Fruit fly (Drosophila melanogaster) whole organism, embryonic: ENCODE measurements around the gene PolD2.

Experiments used
- Abd-B ChIP-seq: fragments of 200-800 bp; sonication (Bioruptor generic); optimal IDR thresholded peaks from 2 replicates; lab custom pipeline; 2018; ENCODE audit warnings: missing biosample characterization, mild to moderate bottlenecking, missing genetic modification characterization, moderate library complexity
- Awh ChIP-seq: fragments of 200-800 bp; sonication (Bioruptor generic); IDR thresholded peaks from 2 replicates; pipeline ENCODE4, ENCODE4 v1.3.6; 2022; ENCODE audit warnings: missing biosample characterization, missing genetic modification characterization
- CG10462 ChIP-seq: fragments of 200-800 bp; sonication (Bioruptor generic); optimal IDR thresholded peaks from 2 replicates; lab custom pipeline; 2016; ENCODE audit warnings: missing biosample characterization, missing genetic modification characterization
- CG11093 ChIP-seq: fragments of 200-800 bp; sonication (Bioruptor generic); IDR thresholded peaks from 3 replicates; pipeline ENCODE4 v1.3.6; 2022; ENCODE audit warnings: missing biosample characterization, missing genetic modification characterization
- CG11695 ChIP-seq: fragments of 200-800 bp; sonication (Bioruptor generic); IDR thresholded peaks from 3 replicates; pipeline ENCODE4 v1.3.6; 2022; ENCODE audit warnings: missing biosample characterization, missing genetic modification characterization
- CG11696 ChIP-seq: fragments of 200-800 bp; sonication (Bioruptor generic); IDR thresholded peaks from 2 replicates; pipeline ENCODE4 v1.3.6; 2022; ENCODE audit warnings: missing biosample characterization, missing genetic modification characterization
- CG12071 ChIP-seq: fragments of 200-800 bp; sonication (Bioruptor generic); optimal IDR thresholded peaks from 3 replicates; lab custom pipeline; 2018; ENCODE audit warnings: missing biosample characterization, mild to moderate bottlenecking, missing genetic modification characterization
- CG12236 ChIP-seq: fragments of 200-800 bp; sonication (Bioruptor generic); optimal IDR thresholded peaks from 2 replicates; lab custom pipeline; 2016; ENCODE audit warnings: missing biosample characterization, missing genetic modification characterization
- CG13287 ChIP-seq: fragments of 200-800 bp; sonication (Bioruptor generic); IDR thresholded peaks from 2 replicates; pipeline ENCODE4 v1.3.6; 2022; ENCODE audit warnings: missing biosample characterization, missing genetic modification characterization; ENCODE audit not compliant: partially characterized antibody
- CG13775 ChIP-seq: fragments of 200-800 bp; sonication (Bioruptor generic); optimal IDR thresholded peaks from 3 replicates; lab custom pipeline; 2017; ENCODE audit warnings: missing biosample characterization, mild to moderate bottlenecking, missing genetic modification characterization
- CG14667 ChIP-seq: fragments of 200-800 bp; sonication (Bioruptor generic); IDR thresholded peaks from 2 replicates; pipeline ENCODE4 v1.3.6; 2022; ENCODE audit warnings: missing biosample characterization, missing genetic modification characterization
- CG14965 ChIP-seq: fragments of 200-800 bp; sonication (Bioruptor generic); optimal IDR thresholded peaks from 2 replicates; lab custom pipeline; 2016; ENCODE audit warnings: missing biosample characterization, missing genetic modification characterization, borderline replicate concordance
- CG15011 ChIP-seq: fragments of 200-800 bp; sonication (Bioruptor generic); optimal IDR thresholded peaks from 3 replicates; lab custom pipeline; 2018; ENCODE audit warnings: missing biosample characterization, mild to moderate bottlenecking, missing genetic modification characterization
- CG15269 ChIP-seq: fragments of 200-800 bp; sonication (Bioruptor generic); optimal IDR thresholded peaks from 2 replicates; lab custom pipeline; 2018; ENCODE audit warnings: missing biosample characterization, mild to moderate bottlenecking, missing genetic modification characterization, moderate library complexity
- CG15601 ChIP-seq: fragments of 200-800 bp; sonication (Bioruptor generic); optimal IDR thresholded peaks from 3 replicates; lab custom pipeline; 2019; ENCODE audit warnings: missing biosample characterization, mild to moderate bottlenecking, missing genetic modification characterization, moderate library complexity
- CG17568 ChIP-seq: fragments of 200-800 bp; sonication (Bioruptor generic); optimal IDR thresholded peaks from 2 replicates; lab custom pipeline; 2018; ENCODE audit warnings: missing biosample characterization, mild to moderate bottlenecking, missing genetic modification characterization, moderate library complexity
- CG2712 ChIP-seq: fragments of 200-800 bp; optimal IDR thresholded peaks from 3 replicates; lab custom pipeline; 2019; ENCODE audit warnings: missing biosample characterization, mild to moderate bottlenecking, missing genetic modification characterization, moderate library complexity
- CG33213 ChIP-seq: fragments of 200-800 bp; sonication (Bioruptor generic); optimal IDR thresholded peaks from 3 replicates; lab custom pipeline; 2016; ENCODE audit warnings: missing biosample characterization, missing genetic modification characterization
- CG33557 ChIP-seq: fragments of 200-800 bp; sonication (Bioruptor generic); optimal IDR thresholded peaks from 2 replicates; lab custom pipeline; 2019; ENCODE audit warnings: missing biosample characterization, mild to moderate bottlenecking, missing genetic modification characterization, moderate library complexity
- CG6254 ChIP-seq: fragments of 200-800 bp; sonication (Bioruptor generic); optimal IDR thresholded peaks from 3 replicates; lab custom pipeline; 2017; ENCODE audit warnings: mild to moderate bottlenecking, missing biosample characterization, missing genetic modification reagents, missing genetic modification characterization
- CG6813 ChIP-seq: fragments of 200-800 bp; sonication (Bioruptor generic); optimal IDR thresholded peaks from 2 replicates; lab custom pipeline; 2017; ENCODE audit warnings: missing biosample characterization, missing genetic modification characterization, mild to moderate bottlenecking, moderate library complexity, missing genetic modification reagents
- CG7357 ChIP-seq: fragments of 200-800 bp; sonication (Bioruptor generic); IDR thresholded peaks from 3 replicates; pipeline ENCODE4 v1.3.6; 2022; ENCODE audit warnings: missing biosample characterization, missing genetic modification characterization
- CG7987 ChIP-seq: fragments of 200-800 bp; sonication (Bioruptor generic); optimal IDR thresholded peaks from 2 replicates; lab custom pipeline; 2018; ENCODE audit warnings: missing biosample characterization, mild to moderate bottlenecking, missing genetic modification characterization, moderate library complexity
- CG8281 ChIP-seq: fragments of 200-800 bp; sonication (Bioruptor generic); optimal IDR thresholded peaks from 2 replicates; lab custom pipeline; 2018; ENCODE audit warnings: missing biosample characterization, mild to moderate bottlenecking, missing genetic modification characterization, moderate library complexity
- Deaf1 ChIP-seq: fragments of 200-800 bp; optimal IDR thresholded peaks from 3 replicates; lab custom pipeline; 2019; ENCODE audit warnings: missing biosample characterization, mild to moderate bottlenecking, missing genetic modification characterization, moderate library complexity
- Dp ChIP-seq: fragments of 200-800 bp; sonication (Bioruptor generic); optimal IDR thresholded peaks from 2 replicates; lab custom pipeline; 2018; ENCODE audit warnings: missing biosample characterization, mild to moderate bottlenecking, missing genetic modification characterization, moderate library complexity
- E2f1 ChIP-seq: fragments of 200-800 bp; sonication (Bioruptor generic); IDR thresholded peaks from 2 replicates; pipeline ENCODE4 v1.3.6; 2022; ENCODE audit warnings: missing biosample characterization, missing genetic modification characterization
- Fer1 ChIP-seq: fragments of 200-800 bp; sonication (Bioruptor generic); optimal IDR thresholded peaks from 2 replicates; lab custom pipeline; 2017; ENCODE audit warnings: missing biosample characterization, mild to moderate bottlenecking, missing genetic modification characterization
- HHEX ChIP-seq: fragments of 200-800 bp; sonication (Bioruptor generic); optimal IDR thresholded peaks from 3 replicates; lab custom pipeline; 2017; ENCODE audit warnings: missing biosample characterization, mild to moderate bottlenecking, missing genetic modification characterization, missing genetic modification reagents
- HLHmδ ChIP-seq: fragments of 200-800 bp; sonication (Bioruptor generic); optimal IDR thresholded peaks from 2 replicates; lab custom pipeline; 2018; ENCODE audit warnings: missing biosample characterization, mild to moderate bottlenecking, missing genetic modification characterization, moderate library complexity
- Lhr ChIP-seq: fragments of 200-800 bp; sonication (Bioruptor generic); optimal IDR thresholded peaks from 3 replicates; lab custom pipeline; 2017; ENCODE audit warnings: mild to moderate bottlenecking, missing biosample characterization, missing genetic modification reagents, missing genetic modification characterization
- MTF-1 ChIP-seq: fragments of 200-800 bp; sonication (Bioruptor generic); optimal IDR thresholded peaks from 2 replicates; lab custom pipeline; 2018; ENCODE audit warnings: missing biosample characterization, mild to moderate bottlenecking, missing genetic modification characterization, borderline replicate concordance
- Mrtf ChIP-seq: fragments of 200-800 bp; sonication (Bioruptor generic); IDR thresholded peaks from 3 replicates; pipeline ENCODE4 v1.3.6; 2022; ENCODE audit warnings: missing biosample characterization, missing genetic modification characterization
- Nf-YC ChIP-seq: fragments of 200-800 bp; optimal IDR thresholded peaks from 3 replicates; lab custom pipeline; 2019; ENCODE audit warnings: missing biosample characterization, mild to moderate bottlenecking, missing genetic modification characterization, moderate library complexity
- Ravus ChIP-seq: fragments of 200-800 bp; sonication (Bioruptor generic); IDR thresholded peaks from 2 replicates; pipeline ENCODE4 v1.3.6; 2022; ENCODE audit warnings: missing biosample characterization, missing genetic modification characterization
- Rfx ChIP-seq: fragments of 200-800 bp; sonication (Bioruptor generic); IDR thresholded peaks from 2 replicates; pipeline ENCODE4 v1.3.6; 2022; ENCODE audit warnings: missing biosample characterization, missing genetic modification characterization
- TFAM ChIP-seq: fragments of 200-800 bp; sonication (Bioruptor generic); optimal IDR thresholded peaks from 2 replicates; lab custom pipeline; 2017; ENCODE audit warnings: missing biosample characterization, missing genetic modification characterization, inconsistent platforms
- ab ChIP-seq: fragments of 200-800 bp; sonication (Bioruptor generic); optimal IDR thresholded peaks from 2 replicates; lab custom pipeline; 2016; ENCODE audit warnings: missing biosample characterization, missing genetic modification characterization
- ap ChIP-seq: fragments of 200-800 bp; sonication (Bioruptor generic); IDR thresholded peaks from 2 replicates; pipeline ENCODE4 v1.3.6; 2022; ENCODE audit warnings: missing biosample characterization, missing genetic modification characterization
- ash1 ChIP-seq: fragments of 200-800 bp; sonication (Bioruptor generic); optimal IDR thresholded peaks from 2 replicates; lab custom pipeline; 2018; ENCODE audit warnings: missing biosample characterization, mild to moderate bottlenecking, missing genetic modification characterization
- dan ChIP-seq: fragments of 200-800 bp; sonication (Bioruptor generic); IDR thresholded peaks from 2 replicates; pipeline ENCODE4 v1.3.6; 2022; ENCODE audit warnings: missing biosample characterization, missing genetic modification characterization
- grn ChIP-seq: fragments of 200-800 bp; sonication (Bioruptor generic); optimal IDR thresholded peaks from 3 replicates; lab custom pipeline; 2017; ENCODE audit warnings: missing biosample characterization, missing genetic modification characterization
- gt ChIP-seq: fragments of 200-800 bp; sonication (Bioruptor generic); IDR thresholded peaks from 2 replicates; pipeline ENCODE4 v1.3.6; 2022; ENCODE audit warnings: missing biosample characterization, missing genetic modification characterization
- kay ChIP-seq: fragments of 200-800 bp; sonication (Bioruptor generic); optimal IDR thresholded peaks from 2 replicates; lab custom pipeline; 2016; ENCODE audit warnings: missing biosample characterization, missing genetic modification characterization
- onecut ChIP-seq: fragments of 200-800 bp; sonication (Bioruptor generic); IDR thresholded peaks from 2 replicates; pipeline ENCODE4 v1.3.6; 2022; ENCODE audit warnings: missing biosample characterization, missing genetic modification characterization
- otp ChIP-seq: fragments of 200-800 bp; sonication (Bioruptor generic); IDR thresholded peaks from 3 replicates; pipeline ENCODE4, ENCODE4 v1.3.6; 2022; ENCODE audit warnings: missing biosample characterization, missing genetic modification characterization
- rib ChIP-seq: fragments of 200-800 bp; sonication (Bioruptor generic); IDR thresholded peaks from 2 replicates; pipeline ENCODE4 v1.3.6; 2022; ENCODE audit warnings: missing biosample characterization, missing genetic modification characterization
- sisA ChIP-seq: fragments of 200-800 bp; sonication (Bioruptor generic); IDR thresholded peaks from 2 replicates; pipeline ENCODE4 v1.3.6; 2022; ENCODE audit warnings: missing biosample characterization, missing genetic modification characterization
- sob ChIP-seq: fragments of 200-800 bp; sonication (Bioruptor generic); IDR thresholded peaks from 2 replicates; pipeline ENCODE4 v1.3.6; 2022; ENCODE audit warnings: missing biosample characterization, missing genetic modification characterization
- wdn ChIP-seq: fragments of 200-800 bp; sonication (Bioruptor generic); IDR thresholded peaks from 2 replicates; pipeline ENCODE4 v1.3.6; 2022; ENCODE audit warnings: missing biosample characterization, missing genetic modification characterization
- zen ChIP-seq: fragments of 200-800 bp; sonication (Bioruptor generic); optimal IDR thresholded peaks from 3 replicates; lab custom pipeline; 2018; ENCODE audit warnings: missing biosample characterization, mild to moderate bottlenecking, missing genetic modification characterization, moderate library complexity

PolD2 gene

DNA sequence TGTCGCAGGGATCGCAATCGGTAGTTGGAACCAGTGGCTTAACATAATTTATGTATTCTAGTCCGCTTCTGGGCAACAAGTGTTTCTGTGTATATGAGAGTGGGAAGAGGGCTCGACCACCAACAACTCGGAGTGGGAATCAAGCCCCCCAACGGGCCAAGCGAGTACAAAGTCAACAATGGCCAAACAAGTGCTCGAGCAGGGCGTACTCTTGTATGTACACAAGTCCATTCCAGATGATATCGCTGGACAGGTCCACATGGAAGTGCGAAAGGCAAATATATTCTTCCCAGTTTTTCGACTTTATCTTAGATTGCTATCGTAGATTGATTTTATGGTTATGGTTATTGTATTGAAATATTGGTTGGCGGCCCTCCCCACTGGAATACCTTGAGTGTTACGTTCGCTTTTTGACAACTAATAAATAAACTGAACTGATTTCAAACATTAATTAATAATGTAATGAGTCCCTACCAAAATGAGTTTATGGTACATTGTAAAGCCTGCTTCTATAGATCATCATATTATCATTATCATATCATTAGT, 32.8 kb upstream of the PolD2 start (continued):
- no peak for TF ChIP-seq CG7357 (GFP tag; lab: Robert Waterston, UW)
- no peak for TF ChIP-seq CG10462 (GFP tag; lab: Kevin White, UChicago)
- TF ChIP-seq Ravus (GFP tag; lab: Robert Waterston, UW), result no peak
- peak; percentile 16 for TF ChIP-seq onecut
- TF ChIP-seq grn (GFP tag; lab: Kevin White, UChicago), result peak; percentile 95
- TF ChIP-seq CG7987 (GFP tag; lab: Kevin White, UChicago), result peak; percentile 8
- TF ChIP-seq CG2712 (tag; lab: Kevin White, UChicago), result no peak
- TF ChIP-seq kay, result no peak
- TF ChIP-seq Nf-YC (tag; lab: Kevin White, UChicago), result no peak
- TF ChIP-seq HLHmδ (GFP tag; lab: Kevin White, UChicago), result peak; percentile 35
- TF ChIP-seq CG15011 (GFP tag; lab: Kevin White, UChicago), result peak; percentile 1
- no peak for TF ChIP-seq Abd-B (GFP tag; lab: Kevin White, UChicago)
- TF ChIP-seq CG15269 (tag; lab: Kevin White, UChicago), result no peak
- TF ChIP-seq CG17568, result peak; percentile 27
- TF ChIP-seq CG33557 (GFP tag; lab: Kevin White, UChicago), result peak; percentile 59
- no peak for TF ChIP-seq ab (GFP tag; lab: Kevin White, UChicago)
- TF ChIP-seq Deaf1 (tag; lab: Kevin White, UChicago), result no peak
- no peak for TF ChIP-seq dan (GFP tag; lab: Robert Waterston, UW)
- TF ChIP-seq CG8281 (tag; lab: Kevin White, UChicago), result peak; percentile 78
- no peak for TF ChIP-seq zen
- TF ChIP-seq ap (GFP tag; lab: Robert Waterston, UW), result no peak
- no peak for TF ChIP-seq sob
- no peak for TF ChIP-seq sisA (GFP tag; lab: Robert Waterston, UW)
- no peak for TF ChIP-seq HHEX (GFP tag; lab: Kevin White, UChicago)
- TF ChIP-seq rib, result no peak
- TF ChIP-seq Lhr (GFP tag; lab: Kevin White, UChicago), result no peak
- peak; percentile 29 for TF ChIP-seq CG12071
- TF ChIP-seq ash1 (GFP tag; lab: Kevin White, UChicago), result no peak
- TF ChIP-seq CG14965 (GFP tag; lab: Kevin White, UChicago), result no peak
- no peak for TF ChIP-seq Mrtf (GFP tag; lab: Robert Waterston, UW)
- no peak for TF ChIP-seq CG14667 (GFP tag; lab: Robert Waterston, UW)
- TF ChIP-seq gt, result no peak
- TF ChIP-seq CG13775 (GFP tag; lab: Kevin White, UChicago), result peak; percentile 1
- TF ChIP-seq E2f1 (GFP tag; lab: Robert Waterston, UW), result no peak
- no peak for TF ChIP-seq CG33213 (GFP tag; lab: Kevin White, UChicago)
- TF ChIP-seq CG13287, result no peak
- no peak for TF ChIP-seq Awh
- TF ChIP-seq Fer1 (GFP tag; lab: Kevin White, UChicago), result peak; percentile 11
- no peak for TF ChIP-seq wdn
- no peak for TF ChIP-seq Dp (GFP tag; lab: Kevin White, UChicago)
- no peak for TF ChIP-seq CG6254 (GFP tag; lab: Kevin White, UChicago)
- TF ChIP-seq CG11695 (GFP tag; lab: Robert Waterston, UW), result no peak
- no peak for TF ChIP-seq MTF-1 (GFP tag; lab: Kevin White, UChicago)
- 0 out of 2 replicates have a peak, but pooled peaks have one; percentile 42 for TF ChIP-seq CG11696 (GFP tag; lab: Robert Waterston, UW)
- peak; percentile 19 for TF ChIP-seq CG15601 (tag; lab: Kevin White, UChicago)
- TF ChIP-seq CG12236 (GFP tag; lab: Kevin White, UChicago), result no peak
- peak; percentile 25; the same call in 1 of the 2 replicates for TF ChIP-seq Rfx (GFP tag; lab: Robert Waterston, UW)
- no peak for TF ChIP-seq TFAM (GFP tag; lab: Kevin White, UChicago)
- TF ChIP-seq CG6813, result peak; percentile 69
- TF ChIP-seq otp (GFP tag; lab: Robert Waterston, UW), result peak; percentile 15; the same call in 2 of the 3 replicates
- no peak for TF ChIP-seq CG11093 (GFP tag; lab: Robert Waterston, UW)
